Fruit fly (Drosophila melanogaster): ENCODE data around the gene Arr2.

The Arr2 gene

dm6 chr3L:8683773-8684172 lies 35.0 kb upstream of the Arr2 start (continued):
- TF ChIP-seq ap (GFP tag; IDR thresholded peaks at IDR 0.05) (no peak), hb (GFP tag; IDR thresholded peaks at IDR 0.05; ENCODE audit: partially characterized antibody) (no peak), abd-A (tag; optimal IDR thresholded peaks at IDR 0.05) (no peak), dmrt99B (tag; optimal IDR thresholded peaks at IDR 0.05) (no peak), CG9797 (GFP tag; optimal IDR thresholded peaks at IDR 0.05) (no peak), tio (GFP tag; optimal IDR thresholded peaks at IDR 0.05) (no peak), luna (GFP tag; optimal IDR thresholded peaks at IDR 0.05) (no peak), Hr78 (GFP tag; optimal IDR thresholded peaks at IDR 0.05) (peak in 1 of 2 experiments; percentile 55), row (GFP tag; IDR thresholded peaks at IDR 0.05) (no peak), CG14667 (GFP tag; IDR thresholded peaks at IDR 0.05) (no peak), CG7928 (GFP tag; optimal IDR thresholded peaks at IDR 0.05) (peak; percentile 27), en (GFP tag; optimal IDR thresholded peaks at IDR 0.05) (no peak), CG7271 (tag; optimal IDR thresholded peaks at IDR 0.05) (no peak), CG18476 (GFP tag; optimal IDR thresholded peaks at IDR 0.05) (no peak), CG31365 (tag; optimal IDR thresholded peaks at IDR 0.05) (peak; percentile 31), PHDP (tag; optimal IDR thresholded peaks at IDR 0.05) (no peak), Ravus (GFP tag; IDR thresholded peaks at IDR 0.05) (no peak), CG2875 (GFP tag; optimal IDR thresholded peaks at IDR 0.05) (peak; percentile 14), CG34376 (GFP tag; optimal IDR thresholded peaks at IDR 0.05) (no peak), CG18764 (GFP tag; optimal IDR thresholded peaks at IDR 0.05) (no peak), CG6765 (GFP tag; optimal IDR thresholded peaks at IDR 0.05) (peak; percentile 51), CG34422 (GFP tag; IDR thresholded peaks at IDR 0.05) (no peak), CG32772 (GFP tag; IDR thresholded peaks at IDR 0.05) (no peak), Max (GFP tag; optimal IDR thresholded peaks at IDR 0.05) (no peak), CG5953 (GFP tag; IDR thresholded peaks at IDR 0.05) (no peak), bigmax (GFP tag; optimal IDR thresholded peaks at IDR 0.05) (no peak), pan (optimal IDR thresholded peaks at IDR 0.05) (no peak), pan (GFP tag; optimal IDR thresholded peaks at IDR 0.05 in 1 of 2, IDR thresholded peaks at IDR 0.05 in 1 of 2) (no peak), Oaz (GFP tag; IDR thresholded peaks at IDR 0.05) (no peak), CG13296 (GFP tag; optimal IDR thresholded peaks at IDR 0.05) (peak; percentile 44), Gug (GFP tag; IDR thresholded peaks at IDR 0.05) (no peak), cg (GFP tag; optimal IDR thresholded peaks at IDR 0.05) (no peak), CG13775 (GFP tag; optimal IDR thresholded peaks at IDR 0.05) (no peak), CG17359 (tag; optimal IDR thresholded peaks at IDR 0.05) (peak; percentile 47), Med (GFP tag) (peak; percentile 85), CG5180 (GFP tag; optimal IDR thresholded peaks at IDR 0.05) (peak; percentile 14), CG4328 (GFP tag; optimal IDR thresholded peaks at IDR 0.05) (peak; percentile 56), so (GFP tag; IDR thresholded peaks at IDR 0.05) (no peak; the same call in 2 of the 3 replicates), Camta (GFP tag; optimal IDR thresholded peaks at IDR 0.05) (no peak), Hr51 (GFP tag; optimal IDR thresholded peaks at IDR 0.05) (no peak), CG33557 (GFP tag; optimal IDR thresholded peaks at IDR 0.05) (no peak), CG11398 (GFP tag; optimal IDR thresholded peaks at IDR 0.05) (no peak), Fer3 (tag; optimal IDR thresholded peaks at IDR 0.05) (peak; percentile 8), CG7357 (GFP tag; IDR thresholded peaks at IDR 0.05) (no peak), CG4617 (GFP tag; optimal IDR thresholded peaks at IDR 0.05; ENCODE audit: borderline replicate concordance) (no peak), pum (GFP tag; optimal IDR thresholded peaks at IDR 0.05) (no peak), CG15073 (GFP tag; optimal IDR thresholded peaks at IDR 0.05) (no peak), Nf-YA (GFP tag; IDR thresholded peaks at IDR 0.05) (no peak), CG17385 (GFP tag; optimal IDR thresholded peaks at IDR 0.05) (peak; percentile 12), Hey (tag; optimal IDR thresholded peaks at IDR 0.05) (peak; percentile 33), BtbVII (GFP tag; optimal IDR thresholded peaks at IDR 0.05) (no peak)

All from whole organism, embryonic.